Fruit fly (Drosophila melanogaster) whole organism, embryonic: ENCODE data around the gene CG4267.

Source experiments
- Adf1 ChIP-seq: fragments of 200-800 bp; sonication (Bioruptor generic); IDR thresholded peaks from 2 replicates; pipeline ENCODE4 v1.3.6; 2022; ENCODE audit warnings: missing biosample characterization, missing genetic modification characterization
- Asciz ChIP-seq: fragments of 200-800 bp; sonication (Bioruptor generic); optimal IDR thresholded peaks from 2 replicates; lab custom pipeline; 2017; ENCODE audit warnings: missing biosample characterization, mild to moderate bottlenecking, missing genetic modification characterization, missing genetic modification reagents
- CG10209 ChIP-seq: fragments of 200-800 bp; sonication (Bioruptor generic); optimal IDR thresholded peaks from 3 replicates; lab custom pipeline; 2017; ENCODE audit warnings: missing biosample characterization, mild to moderate bottlenecking, missing genetic modification characterization, missing genetic modification reagents
- CG10366 ChIP-seq: fragments of 200-800 bp; sonication (Bioruptor generic); IDR thresholded peaks from 2 replicates; pipeline ENCODE4 v1.3.6; 2022; ENCODE audit warnings: missing biosample characterization, missing genetic modification characterization
- CG10654 ChIP-seq: fragments of 200-800 bp; sonication (Bioruptor generic); optimal IDR thresholded peaks from 2 replicates; lab custom pipeline; 2016; ENCODE audit warnings: missing biosample characterization, missing genetic modification characterization
- CG11398 ChIP-seq: fragments of 200-800 bp; sonication (Bioruptor generic); optimal IDR thresholded peaks from 2 replicates; lab custom pipeline; 2016; ENCODE audit warnings: missing biosample characterization, missing genetic modification characterization
- CG12236 ChIP-seq: fragments of 200-800 bp; sonication (Bioruptor generic); optimal IDR thresholded peaks from 2 replicates; lab custom pipeline; 2016; ENCODE audit warnings: missing biosample characterization, missing genetic modification characterization
- CG1233 ChIP-seq: fragments of 200-800 bp; sonication (Bioruptor generic); optimal IDR thresholded peaks from 4 replicates; lab custom pipeline; 2018; ENCODE audit warnings: missing biosample characterization, mild to moderate bottlenecking, missing genetic modification characterization
- CG13894 ChIP-seq: fragments of 200-800 bp; sonication (Bioruptor generic); optimal IDR thresholded peaks from 3 replicates; lab custom pipeline; 2018; ENCODE audit warnings: missing biosample characterization, mild to moderate bottlenecking, missing genetic modification characterization, moderate library complexity
- CG15514 ChIP-seq: fragments of 200-800 bp; sonication (Bioruptor generic); optimal IDR thresholded peaks from 3 replicates; lab custom pipeline; 2017; ENCODE audit warnings: missing biosample characterization, missing genetic modification characterization, mild to moderate bottlenecking, moderate library complexity, missing genetic modification reagents
- CG17612 ChIP-seq: fragments of 200-800 bp; sonication (Bioruptor generic); IDR thresholded peaks from 2 replicates; pipeline ENCODE4 v1.3.6; 2022; ENCODE audit warnings: missing biosample characterization, missing genetic modification characterization
- CG18262 ChIP-seq: fragments of 200-800 bp; optimal IDR thresholded peaks from 3 replicates; lab custom pipeline; 2019; ENCODE audit warnings: missing biosample characterization, mild to moderate bottlenecking, missing genetic modification characterization, moderate library complexity
- CG2678 ChIP-seq: fragments of 200-800 bp; sonication (Bioruptor generic); optimal IDR thresholded peaks from 3 replicates; lab custom pipeline; 2019; ENCODE audit warnings: missing biosample characterization, mild to moderate bottlenecking, missing genetic modification characterization, moderate library complexity
- CG30403 ChIP-seq: fragments of 200-800 bp; sonication (Bioruptor generic); optimal IDR thresholded peaks from 3 replicates; lab custom pipeline; 2016; ENCODE audit warnings: missing biosample characterization, missing genetic modification characterization
- CG31365 ChIP-seq: fragments of 200-800 bp; sonication (Bioruptor generic); optimal IDR thresholded peaks from 2 replicates; lab custom pipeline; 2018; ENCODE audit warnings: missing biosample characterization, mild to moderate bottlenecking, missing genetic modification characterization
- CG31441 ChIP-seq: fragments of 200-800 bp; sonication (Bioruptor generic); IDR thresholded peaks from 2 replicates; pipeline ENCODE4 v1.3.6; 2022; ENCODE audit warnings: missing biosample characterization, missing genetic modification characterization
- CG6854 ChIP-seq: fragments of 200-800 bp; sonication (Bioruptor generic); optimal IDR thresholded peaks from 3 replicates; lab custom pipeline; 2017; ENCODE audit warnings: missing biosample characterization, mild to moderate bottlenecking, missing genetic modification characterization
- CG7839 ChIP-seq: fragments of 200-800 bp; sonication (Bioruptor generic); optimal IDR thresholded peaks from 3 replicates; lab custom pipeline; 2018; ENCODE audit warnings: missing biosample characterization, mild to moderate bottlenecking, missing genetic modification characterization, moderate library complexity
- CG8290 ChIP-seq, 3 experiments: fragments of 200-800 bp; sonication (Bioruptor generic); optimal IDR thresholded peaks; 2 replicates each; lab custom pipeline; 2016 to 2019; ENCODE audit warnings: missing biosample characterization in 3 of 3, missing genetic modification characterization in 3 of 3, mild to moderate bottlenecking in 2 of 3, moderate library complexity in 1 of 3
- CG9215 ChIP-seq: fragments of 200-800 bp; sonication (Bioruptor generic); IDR thresholded peaks from 2 replicates; pipeline ENCODE4 v1.3.6; 2022; ENCODE audit warnings: missing biosample characterization, missing genetic modification characterization
- CTCF ChIP-seq: fragments of 200-800 bp; sonication (Bioruptor generic); optimal IDR thresholded peaks from 2 replicates; lab custom pipeline; 2017; ENCODE audit warnings: missing biosample characterization, mild to moderate bottlenecking, missing genetic modification characterization, moderate library complexity
- CrebB ChIP-seq: fragments of 200-800 bp; sonication (Bioruptor generic); optimal IDR thresholded peaks from 3 replicates; lab custom pipeline; 2018; ENCODE audit warnings: missing biosample characterization, mild to moderate bottlenecking, missing genetic modification characterization
- Dek ChIP-seq: fragments of 200-800 bp; sonication (Bioruptor generic); optimal IDR thresholded peaks from 3 replicates; lab custom pipeline; 2019; ENCODE audit warnings: missing biosample characterization, mild to moderate bottlenecking, missing genetic modification characterization, moderate library complexity
- Hr78 ChIP-seq, 2 experiments: fragments of 200-800 bp in 1 of 2; fragments of >200 bp in 1 of 2; sonication (Bioruptor generic) in 1 of 2; optimal IDR thresholded peaks; 2 replicates each; lab custom pipeline; 2017 to 2019; ENCODE audit warnings: missing biosample characterization in 2 of 2, missing genetic modification characterization in 2 of 2, mild to moderate bottlenecking in 1 of 2, moderate library complexity in 1 of 2
- Hsf ChIP-seq: fragments of 200-800 bp; sonication (Bioruptor generic); optimal IDR thresholded peaks from 3 replicates; lab custom pipeline; 2016; ENCODE audit warnings: missing biosample characterization, missing genetic modification characterization
- Rx ChIP-seq: fragments of 200-800 bp; sonication (Bioruptor generic); IDR thresholded peaks from 2 replicates; pipeline ENCODE4 v1.3.6; 2022; ENCODE audit warnings: missing biosample characterization, missing genetic modification characterization
- Sry-δ ChIP-seq: fragments of 200-800 bp; sonication (Bioruptor generic); optimal IDR thresholded peaks from 2 replicates; lab custom pipeline; 2016; ENCODE audit warnings: missing biosample characterization, missing genetic modification characterization
- Tbp ChIP-seq: fragments of >200 bp; optimal IDR thresholded peaks from 2 replicates; lab custom pipeline; 2018; ENCODE audit warnings: missing biosample characterization, missing genetic modification characterization
- al ChIP-seq: fragments of 200-800 bp; sonication (Bioruptor generic); IDR thresholded peaks from 2 replicates; pipeline ENCODE4 v1.3.6; 2022; ENCODE audit warnings: missing biosample characterization, missing genetic modification characterization
- bigmax ChIP-seq: fragments of 200-800 bp; sonication (Bioruptor generic); optimal IDR thresholded peaks from 2 replicates; lab custom pipeline; 2018; ENCODE audit warnings: missing biosample characterization, mild to moderate bottlenecking, missing genetic modification characterization
- btn ChIP-seq: fragments of 200-800 bp; sonication (Bioruptor generic); optimal IDR thresholded peaks from 2 replicates; lab custom pipeline; 2016; ENCODE audit warnings: missing biosample characterization, missing genetic modification characterization
- corto ChIP-seq: fragments of 200-800 bp; sonication (Bioruptor generic); optimal IDR thresholded peaks from 2 replicates; lab custom pipeline; 2016; ENCODE audit warnings: missing biosample characterization, mild to moderate bottlenecking, missing genetic modification characterization, moderate library complexity
- crol ChIP-seq: fragments of 200-800 bp; sonication (Bioruptor generic); IDR thresholded peaks from 2 replicates; pipeline ENCODE4 v1.3.6; 2022; ENCODE audit warnings: missing biosample characterization, missing genetic modification characterization
- ewg ChIP-seq: fragments of 200-800 bp; sonication (Bioruptor generic); optimal IDR thresholded peaks from 3 replicates; lab custom pipeline; 2017; ENCODE audit warnings: mild to moderate bottlenecking, missing biosample characterization, missing genetic modification reagents, missing genetic modification characterization
- fd64A ChIP-seq: fragments of 200-800 bp; sonication (Bioruptor generic); optimal IDR thresholded peaks from 3 replicates; lab custom pipeline; 2018; ENCODE audit warnings: missing biosample characterization, mild to moderate bottlenecking, missing genetic modification characterization
- fru ChIP-seq: fragments of >200 bp; optimal IDR thresholded peaks from 2 replicates; lab custom pipeline; 2017
- gsb-n ChIP-seq: fragments of 200-800 bp; sonication (Bioruptor generic); optimal IDR thresholded peaks from 3 replicates; lab custom pipeline; 2018; ENCODE audit warnings: missing biosample characterization, mild to moderate bottlenecking, missing genetic modification characterization
- hkb ChIP-seq, 2 experiments: fragments of 200-800 bp in 1 of 2; fragments of >200 bp in 1 of 2; sonication (Bioruptor generic) in 1 of 2; IDR thresholded peaks in 1 of 2; optimal IDR thresholded peaks in 1 of 2; 2 replicates each; pipeline versions ENCODE4 v1.3.6 to Lab custom; 2017 to 2022; ENCODE audit warnings: missing biosample characterization in 1 of 2, missing genetic modification characterization in 1 of 2
- lola ChIP-seq, 3 experiments: fragments of >200 bp in 2 of 3; fragments of 200-800 bp in 1 of 3; sonication (Bioruptor generic) in 1 of 3; optimal IDR thresholded peaks; 2 replicates each; lab custom pipeline; 2017 to 2019; ENCODE audit warnings: missing biosample characterization in 3 of 3, missing genetic modification characterization in 3 of 3, mild to moderate bottlenecking in 1 of 3, moderate library complexity in 1 of 3
- nau ChIP-seq: fragments of 200-800 bp; sonication (Bioruptor generic); optimal IDR thresholded peaks from 3 replicates; lab custom pipeline; 2017; ENCODE audit warnings: missing biosample characterization, mild to moderate bottlenecking, missing genetic modification characterization, missing genetic modification reagents
- nmo ChIP-seq: fragments of 200-800 bp; sonication (Bioruptor generic); optimal IDR thresholded peaks from 2 replicates; lab custom pipeline; 2018; ENCODE audit warnings: missing biosample characterization, mild to moderate bottlenecking, missing genetic modification characterization, moderate library complexity
- odd ChIP-seq: fragments of 200-800 bp; sonication (Bioruptor generic); optimal IDR thresholded peaks from 2 replicates; lab custom pipeline; 2017; ENCODE audit warnings: missing biosample characterization, mild to moderate bottlenecking, missing genetic modification characterization
- p53 ChIP-seq: fragments of 200-800 bp; sonication (Bioruptor generic); optimal IDR thresholded peaks from 2 replicates; lab custom pipeline; 2016; ENCODE audit warnings: missing biosample characterization, missing genetic modification characterization
- pan ChIP-seq, 4 experiments: fragments of >200 bp in 3 of 4; fragments of 200-800 bp in 1 of 4; sonication (Bioruptor generic) in 1 of 4; optimal IDR thresholded peaks in 3 of 4; IDR thresholded peaks in 1 of 4; 2 replicates each; pipeline versions ENCODE4 v1.3.6 to Lab custom; 2017 to 2022; ENCODE audit warnings: missing biosample characterization in 2 of 4, missing genetic modification characterization in 2 of 4, mixed read lengths in 1 of 4
- ranshi ChIP-seq: fragments of 200-800 bp; sonication (Bioruptor generic); IDR thresholded peaks from 2 replicates; pipeline ENCODE4 v1.3.6; 2022; ENCODE audit warnings: missing biosample characterization, missing genetic modification characterization
- slbo ChIP-seq: fragments of 200-800 bp; sonication (Bioruptor generic); IDR thresholded peaks from 2 replicates; pipeline ENCODE4 v1.3.6; 2022; ENCODE audit warnings: missing biosample characterization, missing genetic modification characterization
- stc ChIP-seq: fragments of 200-800 bp; sonication (Bioruptor generic); IDR thresholded peaks from 2 replicates; pipeline ENCODE4 v1.3.6; 2022; ENCODE audit warnings: missing biosample characterization, missing genetic modification characterization
- ttk ChIP-seq: fragments of 200-800 bp; sonication (Bioruptor generic); IDR thresholded peaks from 2 replicates; pipeline ENCODE4 v2.1.2; 2022; ENCODE audit warnings: missing biosample characterization, missing genetic modification characterization
- vfl ChIP-seq: fragments of 200-800 bp; sonication (Bioruptor generic); optimal IDR thresholded peaks from 2 replicates; lab custom pipeline; 2016; ENCODE audit warnings: missing biosample characterization, missing genetic modification characterization
- vnd ChIP-seq: fragments of 200-800 bp; sonication (Bioruptor generic); IDR thresholded peaks from 3 replicates; pipeline ENCODE4 v1.3.6; 2022; ENCODE audit warnings: missing biosample characterization, missing genetic modification characterization; ENCODE audit not compliant: partially characterized antibody

Gene CG4267

dm6 chr2L:2193357-2193780 is 48.8 kb upstream of the CG4267 start (continued):
- TF ChIP-seq odd (GFP tag; lab: Kevin White, UChicago) (peak; percentile 2), crol (GFP tag; lab: Robert Waterston, UW) (no peak), CrebB (tag; lab: Kevin White, UChicago) (peak; percentile 81), CG8290 (GFP tag; optimal IDR thresholded peaks at IDR 0.05; lab: Kevin White, UChicago) (peak; percentile 21), CG8290 (tag; optimal IDR thresholded peaks at IDR 0.05; lab: Kevin White, UChicago) (peak; percentile 42 to 80), CG31365 (tag; lab: Kevin White, UChicago) (peak; percentile 52), ranshi (GFP tag; lab: Robert Waterston, UW) (no peak), Tbp (GFP tag; lab: Kevin White, UChicago) (no peak), Adf1 (GFP tag; lab: Robert Waterston, UW) (no peak), al (no peak), CG10654 (GFP tag; lab: Kevin White, UChicago) (no peak), Asciz (GFP tag; lab: Kevin White, UChicago) (peak; percentile 30), stc (GFP tag; lab: Robert Waterston, UW) (no peak), CG18262 (tag; lab: Kevin White, UChicago) (peak; percentile 26), CG30403 (no peak), CG9215 (GFP tag; lab: Robert Waterston, UW) (no peak), pan (optimal IDR thresholded peaks at IDR 0.05; lab: Kevin White, UChicago) (no peak), pan (GFP tag; optimal IDR thresholded peaks at IDR 0.05 in 1 of 2, IDR thresholded peaks at IDR 0.05 in 1 of 2) (no peak), slbo (GFP tag; lab: Robert Waterston, UW) (no peak), CTCF (GFP tag; lab: Kevin White, UChicago) (peak; percentile 44), CG12236 (no peak), CG6854 (GFP tag; lab: Kevin White, UChicago) (peak; percentile 53), Rx (GFP tag; lab: Robert Waterston, UW) (no peak), CG11398 (GFP tag; lab: Kevin White, UChicago) (peak; percentile 29), CG1233 (peak; percentile 28), Hsf (GFP tag; lab: Kevin White, UChicago) (peak; percentile 9), vnd (GFP tag; lab: Robert Waterston, UW) (no peak), p53 (GFP tag; lab: Kevin White, UChicago) (no peak), CG10366 (GFP tag; lab: Robert Waterston, UW) (no peak), CG17612 (no peak), nmo (peak; percentile 51), ttk (GFP tag; lab: Robert Waterston, UW) (no peak), bigmax (GFP tag; lab: Kevin White, UChicago) (peak; percentile 18), nau (GFP tag; lab: Kevin White, UChicago) (peak; percentile 44), CG15514 (GFP tag; lab: Kevin White, UChicago) (peak; percentile 91), fru (lab: Kevin White, UChicago) (no peak), CG10209 (GFP tag; lab: Kevin White, UChicago) (no peak), Hr78 (GFP tag; optimal IDR thresholded peaks at IDR 0.05; lab: Kevin White, UChicago) (peak in 1 of 2 experiments; percentile 34), Sry-δ (GFP tag; lab: Kevin White, UChicago) (peak; percentile 57), Dek (tag; lab: Kevin White, UChicago) (no peak), CG13894 (tag; lab: Kevin White, UChicago) (peak; percentile 92), hkb (optimal IDR thresholded peaks at IDR 0.05; lab: Kevin White, UChicago) (peak; percentile 79), hkb (GFP tag; IDR thresholded peaks at IDR 0.05; lab: Robert Waterston, UW) (no peak), ewg (GFP tag; lab: Kevin White, UChicago) (peak; percentile 81), CG31441 (no peak), lola (GFP tag; optimal IDR thresholded peaks at IDR 0.05; lab: Kevin White, UChicago) (no peak), CG2678 (tag; lab: Kevin White, UChicago) (peak; percentile 50), gsb-n (peak; percentile 38), CG7839 (peak; percentile 23), fd64A (peak; percentile 21), btn (GFP tag; lab: Kevin White, UChicago) (no peak), corto (GFP tag; lab: Kevin White, UChicago) (no peak), vfl (GFP tag; lab: Kevin White, UChicago) (peak; percentile 26)
